Fruit fly (Drosophila melanogaster): Measurements from ENCODE around the gene Fbp2.

- peak in 1 of 2 experiments; percentile 49 for TF ChIP-seq CTCF (optimal IDR thresholded peaks at IDR 0.05)
- no peak for TF ChIP-seq CG8478 (optimal IDR thresholded peaks at IDR 0.05)
Measured at dm6 chr2L:9464455-9465063, 38.0 kb downstream of the Fbp2 start.
